Worm (Caenorhabditis elegans) whole organism, mixed stage, embryonic: Measurements from ENCODE around the gene F10E9.3.

ENCODE experiments used
- blmp-1 ChIP-seq: fragments of 150-350 bp; optimal IDR thresholded peaks from 2 replicates; lab custom pipeline; 2014; ENCODE audit warnings: missing biosample characterization, missing genetic modification characterization
- cnd-1 ChIP-seq: fragments of 200-800 bp; sonication (Bioruptor generic); optimal IDR thresholded peaks from 2 replicates; lab custom pipeline; 2018; ENCODE audit warnings: mild to moderate bottlenecking, missing genetic modification characterization, missing compliant biosample characterization
- elt-3 ChIP-seq: fragments of 150-350 bp; optimal IDR thresholded peaks from 2 replicates; lab custom pipeline; 2014; ENCODE audit warnings: missing biosample characterization, missing genetic modification characterization
- lsy-2 ChIP-seq: fragments of 150-350 bp; optimal IDR thresholded peaks from 2 replicates; lab custom pipeline; 2014; ENCODE audit warnings: missing biosample characterization, missing genetic modification characterization
- mep-1 ChIP-seq: fragments of 150-350 bp; optimal IDR thresholded peaks from 2 replicates; lab custom pipeline; 2017; ENCODE audit warnings: missing biosample characterization, missing genetic modification reagents, missing genetic modification characterization, inconsistent platforms
- nhr-12 ChIP-seq: fragments of 150-350 bp; optimal IDR thresholded peaks from 2 replicates; lab custom pipeline; 2014; ENCODE audit warnings: missing biosample characterization, missing genetic modification characterization
- nhr-237 ChIP-seq: fragments of 150-350 bp; optimal IDR thresholded peaks from 2 replicates; lab custom pipeline; 2014; ENCODE audit warnings: missing biosample characterization, missing genetic modification characterization
- nhr-28 ChIP-seq: fragments of 150-350 bp; optimal IDR thresholded peaks from 2 replicates; lab custom pipeline; 2014; ENCODE audit warnings: missing biosample characterization, missing genetic modification characterization
- sem-2 ChIP-seq: fragments of 200-800 bp; sonication (Bioruptor generic); optimal IDR thresholded peaks from 2 replicates; lab custom pipeline; 2018; ENCODE audit warnings: mild to moderate bottlenecking, missing genetic modification characterization, missing compliant biosample characterization
- snpc-4 ChIP-seq: fragments of 150-350 bp; optimal IDR thresholded peaks from 2 replicates; lab custom pipeline; 2014; ENCODE audit warnings: missing biosample characterization, missing genetic modification characterization
- unc-39 ChIP-seq: fragments of 150-350 bp; optimal IDR thresholded peaks from 2 replicates; lab custom pipeline; 2014; ENCODE audit warnings: missing biosample characterization, missing genetic modification characterization
- unc-62 ChIP-seq: fragments of 150-350 bp; optimal IDR thresholded peaks from 2 replicates; lab custom pipeline; 2014; ENCODE audit warnings: missing biosample characterization, missing genetic modification reagents, missing genetic modification characterization
- ztf-11 ChIP-seq: fragments of 150-350 bp; optimal IDR thresholded peaks from 2 replicates; lab custom pipeline; 2014; ENCODE audit warnings: missing biosample characterization, missing genetic modification characterization

DNA sequence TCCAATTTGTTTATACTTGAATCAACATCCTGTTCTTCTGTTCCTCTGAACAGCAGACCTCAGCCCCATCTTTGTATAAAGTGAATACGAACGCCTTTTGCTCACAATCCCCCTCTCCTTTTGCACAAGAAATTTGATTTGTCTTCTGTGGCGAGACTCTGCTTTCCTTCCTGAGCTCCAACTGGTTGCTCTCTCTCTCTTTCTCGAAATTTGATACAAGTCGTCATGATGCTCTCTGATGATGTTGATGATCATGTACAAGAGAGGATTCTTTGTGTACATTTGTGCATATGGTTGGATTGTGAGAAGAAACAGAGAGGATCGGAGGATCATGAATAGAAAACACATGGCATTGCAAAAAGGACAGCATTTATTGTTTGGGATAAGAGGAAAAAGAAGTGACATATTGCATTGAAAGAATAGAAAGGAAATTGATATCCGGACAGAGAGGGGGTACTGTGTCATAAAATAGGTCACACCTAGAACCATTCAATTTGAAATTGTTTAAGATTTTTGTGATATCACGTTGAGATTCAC, 9.9 kb upstream of the F10E9.3 start:
- TF ChIP-seq blmp-1 (tag; lab: Kevin White, UChicago): no peak
- TF ChIP-seq nhr-12 (tag; lab: Kevin White, UChicago): no peak
- TF ChIP-seq unc-62: no peak
- no peak for TF ChIP-seq elt-3
- no peak for TF ChIP-seq mep-1 (tag; lab: Kevin White, UChicago)
- no peak for TF ChIP-seq nhr-237 (tag; lab: Kevin White, UChicago)
- TF ChIP-seq ztf-11 (tag; lab: Kevin White, UChicago): no peak
- TF ChIP-seq unc-39 (tag; lab: Kevin White, UChicago): no peak
- TF ChIP-seq nhr-28 (tag; lab: Kevin White, UChicago): no peak
- TF ChIP-seq lsy-2 (tag; lab: Kevin White, UChicago): no peak
- no peak for TF ChIP-seq sem-2 (GFP tag; lab: Kevin White, UChicago)
- TF ChIP-seq cnd-1 (tag; lab: Kevin White, UChicago): peak; percentile 8
- TF ChIP-seq snpc-4 (tag; lab: Kevin White, UChicago): no peak
